Fruit fly (Drosophila melanogaster) whole organism, prepupa: ENCODE results near the gene CG5961.

Source experiments
- Eip75B ChIP-seq: fragments of 200-800 bp; sonication (Bioruptor generic); optimal IDR thresholded peaks from 3 replicates; lab custom pipeline; 2016; ENCODE audit warnings: missing biosample characterization, missing genetic modification characterization
- Gug ChIP-seq: fragments of 200-800 bp; sonication (Bioruptor generic); IDR thresholded peaks from 2 replicates; pipeline ENCODE4 v1.3.6; 2022; ENCODE audit warnings: missing biosample characterization, missing genetic modification characterization
- dac ChIP-seq: fragments of 200-800 bp; sonication (Bioruptor generic); optimal IDR thresholded peaks from 2 replicates; lab custom pipeline; 2017; ENCODE audit warnings: missing biosample characterization, mild to moderate bottlenecking, missing genetic modification characterization

dm6 chr3R:12426310-12426653 is 33.8 kb downstream of the CG5961 start, which contains the start of gene NANS:
- TF ChIP-seq Gug (GFP tag; lab: Robert Waterston, UW), result no peak
- no peak for TF ChIP-seq dac
- no peak for TF ChIP-seq Eip75B
